Fruit fly (Drosophila melanogaster) S2 (cell line): ENCODE results near the gene borr.

Experiments
- CG8478 ChIP-seq: fragments of >200 bp; optimal IDR thresholded peaks from 2 replicates; lab custom pipeline; 2018
- CTCF ChIP-seq, 2 experiments: fragments of >200 bp; optimal IDR thresholded peaks; 2 replicates each; lab custom pipeline; 2018

DNA sequence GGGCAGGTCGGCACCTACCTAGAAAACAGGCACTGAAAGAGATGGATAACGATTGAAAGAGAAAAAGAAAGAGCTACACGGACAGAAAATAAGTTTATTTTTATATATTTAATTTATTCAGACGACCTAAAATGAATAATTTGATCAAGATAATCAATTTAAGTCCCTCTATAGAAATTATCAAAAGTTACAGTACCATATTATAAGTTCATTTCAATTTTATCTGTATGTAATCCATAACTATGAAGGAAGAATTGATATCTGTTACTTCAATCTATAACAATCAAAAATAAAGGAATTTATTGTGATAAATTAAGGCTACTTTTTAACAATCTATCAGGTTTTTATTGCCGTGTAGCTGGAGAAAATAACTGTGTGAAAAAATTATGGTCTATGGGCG, 46.5 kb downstream of the borr start:
- TF ChIP-seq CG8478 (lab: Kevin White, UChicago) (no peak), CTCF (optimal IDR thresholded peaks at IDR 0.05; lab: Kevin White, UChicago) (no peak)
